Worm (Caenorhabditis elegans) whole organism, L3 larva: Measurements from ENCODE around the gene npr-13.
"Not testable (repeated sequence)": the region's sequence is repeated elsewhere in the genome, so short reads cannot be mapped to it uniquely, and the experiment has no call there.

Experiments
- R02D3.7 ChIP-seq: fragments of 150-350 bp; optimal IDR thresholded peaks from 2 replicates; lab custom pipeline; 2014; ENCODE audit warnings: missing biosample characterization, missing genetic modification characterization
- ama-1 ChIP-seq: fragments of 150-350 bp; optimal IDR thresholded peaks from 2 replicates; lab custom pipeline; 2018
- ceh-16 ChIP-seq: sonication (generic microtip); optimal IDR thresholded peaks from 2 replicates; lab custom pipeline; 2017; ENCODE audit warnings: missing biosample characterization, missing genetic modification characterization
- ceh-28 ChIP-seq: fragments of 150-350 bp; optimal IDR thresholded peaks from 2 replicates; lab custom pipeline; 2014; ENCODE audit warnings: missing biosample characterization, missing genetic modification reagents, missing genetic modification characterization
- ceh-82 ChIP-seq: fragments of 150-350 bp; optimal IDR thresholded peaks from 2 replicates; lab custom pipeline; 2014; ENCODE audit warnings: missing biosample characterization, missing genetic modification characterization
- daf-12 ChIP-seq: fragments of 150-350 bp; optimal IDR thresholded peaks from 2 replicates; lab custom pipeline; 2014; ENCODE audit warnings: missing biosample characterization, missing genetic modification reagents, missing genetic modification characterization
- egl-27 ChIP-seq: sonication (generic microtip); optimal IDR thresholded peaks from 4 replicates; lab custom pipeline; 2017; ENCODE audit warnings: missing biosample characterization, missing genetic modification reagents, missing genetic modification characterization
- egl-5 ChIP-seq: fragments of 150-350 bp; optimal IDR thresholded peaks from 2 replicates; lab custom pipeline; 2017; ENCODE audit warnings: missing biosample characterization, missing genetic modification reagents, missing genetic modification characterization, inconsistent platforms
- elt-1 ChIP-seq: fragments of 150-350 bp; optimal IDR thresholded peaks from 2 replicates; lab custom pipeline; 2014; ENCODE audit warnings: missing biosample characterization, missing genetic modification characterization
- elt-2 ChIP-seq: sonication (generic microtip); optimal IDR thresholded peaks from 2 replicates; lab custom pipeline; 2016; ENCODE audit warnings: missing genetic modification reagents, mild to moderate bottlenecking, missing genetic modification characterization, missing compliant biosample characterization
- elt-3 ChIP-seq, 3 experiments: fragments of 150-350 bp in 1 of 3; sonication (generic microtip) in 2 of 3; optimal IDR thresholded peaks; 2 replicates in 2 of 3; 4 replicates in 1 of 3; lab custom pipeline; 2014 to 2017; ENCODE audit warnings: missing biosample characterization in 3 of 3, missing genetic modification characterization in 3 of 3
- eor-1 ChIP-seq, 2 experiments: fragments of 150-350 bp; optimal IDR thresholded peaks; 2 replicates each; lab custom pipeline; 2014 to 2018; ENCODE audit warnings: missing biosample characterization in 2 of 2, missing genetic modification characterization in 2 of 2
- fkh-2 ChIP-seq: fragments of 150-350 bp; optimal IDR thresholded peaks from 2 replicates; lab custom pipeline; 2014; ENCODE audit warnings: missing biosample characterization, missing genetic modification reagents, missing genetic modification characterization
- lin-39 ChIP-seq: fragments of 150-350 bp; optimal IDR thresholded peaks from 2 replicates; lab custom pipeline; 2018; ENCODE audit warnings: missing biosample characterization, missing genetic modification reagents, missing genetic modification characterization
- lsy-12 ChIP-seq: sonication (generic microtip); optimal IDR thresholded peaks from 2 replicates; lab custom pipeline; 2016; ENCODE audit warnings: mild to moderate bottlenecking, missing genetic modification characterization, missing compliant biosample characterization
- mdl-1 ChIP-seq: fragments of 150-350 bp; optimal IDR thresholded peaks from 2 replicates; lab custom pipeline; 2014; ENCODE audit warnings: missing biosample characterization, missing genetic modification characterization
- mml-1 ChIP-seq: fragments of 150-350 bp; sonication (generic microtip); optimal IDR thresholded peaks from 3 replicates; lab custom pipeline; 2014; ENCODE audit warnings: missing biosample characterization, missing genetic modification characterization
- nhr-12 ChIP-seq: fragments of 150-350 bp; optimal IDR thresholded peaks from 2 replicates; lab custom pipeline; 2014; ENCODE audit warnings: missing biosample characterization, missing genetic modification characterization
- nhr-23 ChIP-seq: fragments of 150-350 bp; optimal IDR thresholded peaks from 2 replicates; lab custom pipeline; 2014; ENCODE audit warnings: missing biosample characterization, missing genetic modification reagents, missing genetic modification characterization
- nhr-237 ChIP-seq: fragments of 150-350 bp; optimal IDR thresholded peaks from 2 replicates; lab custom pipeline; 2014; ENCODE audit warnings: missing biosample characterization, missing genetic modification characterization
- nhr-25 ChIP-seq: sonication (generic microtip); optimal IDR thresholded peaks from 2 replicates; lab custom pipeline; 2017; ENCODE audit warnings: missing biosample characterization, missing genetic modification characterization
- nhr-28 ChIP-seq: fragments of 150-350 bp; optimal IDR thresholded peaks from 2 replicates; lab custom pipeline; 2014; ENCODE audit warnings: missing biosample characterization, missing genetic modification characterization
- nhr-67 ChIP-seq: fragments of 150-350 bp; optimal IDR thresholded peaks from 2 replicates; lab custom pipeline; 2014; ENCODE audit warnings: missing biosample characterization, missing genetic modification characterization
- nhr-76 ChIP-seq: fragments of 150-350 bp; sonication (generic microtip); optimal IDR thresholded peaks from 5 replicates; lab custom pipeline; 2014; ENCODE audit warnings: missing biosample characterization, missing genetic modification characterization
- nhr-77 ChIP-seq: fragments of 150-350 bp; optimal IDR thresholded peaks from 2 replicates; lab custom pipeline; 2014; ENCODE audit warnings: missing biosample characterization, missing genetic modification characterization
- pha-4 ChIP-seq: fragments of 150-350 bp; optimal IDR thresholded peaks from 2 replicates; lab custom pipeline; 2014; ENCODE audit warnings: missing biosample characterization, missing genetic modification reagents, missing genetic modification characterization
- pqm-1 ChIP-seq: fragments of 150-350 bp; optimal IDR thresholded peaks from 2 replicates; lab custom pipeline; 2017; ENCODE audit warnings: missing biosample characterization, missing genetic modification characterization, inconsistent platforms
- sea-2 ChIP-seq: fragments of 150-350 bp; sonication (generic microtip); optimal IDR thresholded peaks from 4 replicates; lab custom pipeline; 2014; ENCODE audit warnings: missing biosample characterization, missing genetic modification reagents, missing genetic modification characterization
- skn-1 ChIP-seq: fragments of 150-350 bp; optimal IDR thresholded peaks from 2 replicates; lab custom pipeline; 2014; ENCODE audit warnings: missing biosample characterization, missing genetic modification characterization
- snpc-4 ChIP-seq: fragments of 150-350 bp; optimal IDR thresholded peaks from 2 replicates; lab custom pipeline; 2014; ENCODE audit warnings: missing biosample characterization, missing genetic modification characterization
- unc-62 ChIP-seq: fragments of 150-350 bp; sonication (generic microtip); optimal IDR thresholded peaks from 4 replicates; lab custom pipeline; 2014; ENCODE audit warnings: missing biosample characterization, missing genetic modification reagents, missing genetic modification characterization
- zag-1 ChIP-seq: fragments of 150-350 bp; optimal IDR thresholded peaks from 2 replicates; lab custom pipeline; 2014; ENCODE audit warnings: missing biosample characterization, missing genetic modification characterization
- ztf-4 ChIP-seq: fragments of 150-350 bp; optimal IDR thresholded peaks from 2 replicates; lab custom pipeline; 2014; ENCODE audit warnings: missing biosample characterization, missing genetic modification characterization

The npr-13 gene

DNA sequence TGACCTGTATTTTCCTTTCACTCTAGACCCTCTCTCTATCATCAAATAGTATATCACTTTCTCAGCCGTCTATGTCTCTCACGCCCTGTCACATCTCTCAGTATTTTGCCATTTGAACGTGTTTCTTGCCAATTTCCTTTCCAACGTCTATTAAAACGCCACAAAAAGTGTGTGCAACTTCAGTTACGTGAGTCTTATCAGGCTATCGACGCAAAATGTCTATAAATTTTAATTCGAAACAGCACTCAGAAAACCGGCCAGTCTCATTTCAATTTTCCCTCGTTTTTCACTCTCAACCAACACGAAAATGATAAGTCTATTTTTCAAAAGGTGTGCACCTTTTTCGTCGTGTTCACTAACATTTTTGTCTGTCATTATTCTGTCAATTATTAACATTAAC lies 37.2 kb upstream of the npr-13 start, which contains the start of gene mpst-3:
mpst-3 (plus strand) TSS at position 91 of the 400 bp plus-strand sequence.
- TF ChIP-seq nhr-76 (tag; lab: Kevin White, UChicago), result no peak
- no peak for TF ChIP-seq zag-1 (tag; lab: Kevin White, UChicago)
- TF ChIP-seq elt-3 (tag; optimal IDR thresholded peaks at IDR 0.05; lab: Kevin White, UChicago), result no peak
- TF ChIP-seq nhr-25 (tag; lab: Kevin White, UChicago), result no peak
- TF ChIP-seq R02D3.7 (tag; lab: Kevin White, UChicago), result no peak
- no peak for TF ChIP-seq nhr-237 (tag; lab: Kevin White, UChicago)
- no peak for TF ChIP-seq nhr-12 (tag; lab: Kevin White, UChicago)
- peak; percentile 83 for TF ChIP-seq elt-2 (tag; lab: Kevin White, UChicago)
- no peak for TF ChIP-seq fkh-2 (tag; lab: Kevin White, UChicago)
- TF ChIP-seq nhr-77 (tag; lab: Kevin White, UChicago), result no peak
- TF ChIP-seq mml-1 (tag; lab: Kevin White, UChicago), result no peak
- no peak for TF ChIP-seq skn-1 (tag; lab: Kevin White, UChicago)
- no peak for TF ChIP-seq nhr-28 (tag; lab: Kevin White, UChicago)
- TF ChIP-seq ama-1 (lab: Kevin White, UChicago), result no peak
- TF ChIP-seq mdl-1, result no peak
- TF ChIP-seq egl-5, result no peak
- TF ChIP-seq daf-12, result no peak
- no peak for TF ChIP-seq unc-62 (GFP tag; lab: Kevin White, UChicago)
- no peak for TF ChIP-seq snpc-4 (tag; lab: Kevin White, UChicago)
- peak; percentile 27 for TF ChIP-seq pha-4
- TF ChIP-seq ceh-82 (tag; lab: Kevin White, UChicago), result no peak
- no peak for TF ChIP-seq eor-1 (tag; optimal IDR thresholded peaks at IDR 0.05; lab: Kevin White, UChicago)
- peak; percentile 58 for TF ChIP-seq pqm-1 (tag; lab: Kevin White, UChicago)
- no peak for TF ChIP-seq egl-27 (tag; lab: Kevin White, UChicago)
- no peak for TF ChIP-seq lsy-12 (tag; lab: Kevin White, UChicago)

DNA sequence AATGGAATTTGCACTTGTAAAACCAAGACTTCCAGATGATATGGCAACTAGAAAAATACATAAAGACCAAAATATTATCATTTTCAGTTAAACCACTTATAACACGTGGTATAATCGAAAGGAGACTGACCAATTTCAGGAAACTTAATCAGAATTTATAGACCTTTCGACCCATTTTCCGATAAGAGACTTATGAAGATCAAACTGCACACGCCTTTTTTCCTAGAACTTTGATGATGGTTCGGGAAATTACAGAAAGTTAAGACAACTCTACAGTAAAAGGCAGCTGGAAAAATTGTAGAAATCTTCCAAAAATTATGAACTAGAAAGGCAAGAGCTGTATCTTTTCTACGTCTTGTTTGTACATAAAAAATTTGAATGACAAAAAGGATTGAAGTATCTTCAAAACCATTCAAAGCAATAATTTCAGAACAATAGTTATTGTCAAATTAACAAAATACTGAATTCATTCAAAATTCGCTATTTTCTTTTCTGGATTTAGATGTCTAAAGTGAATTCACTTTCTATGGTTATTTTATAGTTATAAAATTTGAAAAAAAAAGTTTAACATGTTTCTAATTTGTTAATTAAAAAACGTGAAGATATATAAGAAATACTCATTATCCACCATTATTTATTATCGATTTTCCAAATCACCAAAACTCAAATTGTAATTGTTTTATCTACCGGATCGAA lies 35.1 kb upstream of the npr-13 start, which contains the start of the genes mpst-2 and H12D21.5:
mpst-2 (minus strand) TSS at position 101 of the 696 bp plus-strand sequence.
H12D21.5 (plus strand) TSS at position 646 of the 696 bp plus-strand sequence.
- TF ChIP-seq sea-2 (GFP tag; lab: Kevin White, UChicago), result no peak
- no peak for TF ChIP-seq ama-1 (lab: Kevin White, UChicago)
- no peak for TF ChIP-seq ceh-28 (tag; lab: Kevin White, UChicago)
- TF ChIP-seq ztf-4 (tag; lab: Kevin White, UChicago), result no peak
- TF ChIP-seq mdl-1, result no peak
- TF ChIP-seq ceh-16 (tag; lab: Kevin White, UChicago), result no peak
- TF ChIP-seq lsy-12 (tag; lab: Kevin White, UChicago), result no peak
- no peak for TF ChIP-seq elt-1
- TF ChIP-seq nhr-67 (tag; lab: Kevin White, UChicago), result no peak
- no peak for TF ChIP-seq snpc-4 (tag; lab: Kevin White, UChicago)
- no peak for TF ChIP-seq lin-39 (tag; lab: Kevin White, UChicago)

DNA sequence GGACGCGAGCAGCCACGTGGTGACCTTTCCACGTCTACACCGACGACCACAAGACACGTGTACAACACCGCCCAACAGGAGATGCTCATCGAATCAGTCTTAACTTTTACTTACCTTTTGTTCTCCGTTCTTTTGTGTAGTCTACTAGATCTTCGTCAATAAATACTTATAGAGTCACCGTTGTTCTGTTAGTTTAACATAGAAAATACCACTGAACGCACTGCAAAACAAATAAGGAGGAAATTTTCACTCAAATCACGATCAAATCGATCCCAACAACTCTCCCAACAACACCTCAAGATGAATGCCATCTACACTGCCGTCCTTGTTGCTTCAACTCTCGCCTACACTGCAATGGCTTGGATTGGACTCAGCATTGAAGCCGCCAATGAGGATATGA lies 32.4 kb upstream of the npr-13 start, which contains the start of gene nspa-2:
nspa-2 (plus strand) TSS at position 301 of the 400 bp plus-strand sequence.
- not testable (repeated sequence) for TF ChIP-seq egl-27, ceh-82, nhr-25 (tag; lab: Kevin White, UChicago)

DNA sequence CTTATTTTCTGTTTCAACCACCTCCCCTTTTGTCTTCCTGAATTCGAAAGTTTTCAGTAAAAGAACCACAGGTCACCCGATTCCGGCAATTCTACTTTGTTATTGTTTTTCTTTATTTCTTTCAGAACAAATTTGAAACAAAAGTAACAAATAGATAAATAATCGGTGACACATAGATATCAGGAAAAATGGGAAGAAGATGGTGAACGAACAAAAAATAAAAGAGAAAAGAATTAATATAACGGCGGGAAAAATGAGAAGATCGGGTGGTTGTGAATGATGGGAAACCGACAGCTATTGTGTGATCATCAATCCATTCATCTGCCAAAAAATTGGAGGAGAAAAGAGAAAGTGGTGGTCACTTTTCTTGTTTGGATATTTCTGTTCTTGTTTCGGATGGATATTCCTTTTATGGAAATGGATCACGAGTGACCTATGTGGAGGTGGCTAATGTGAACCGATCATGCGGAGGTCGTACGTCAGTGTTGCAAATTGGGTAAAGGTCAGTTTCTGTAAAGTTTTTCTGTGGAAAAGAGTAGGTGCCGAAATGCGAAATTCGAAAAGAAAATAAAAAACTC lies 18.9 kb upstream of the npr-13 start:
- no peak for TF ChIP-seq ztf-4 (tag; lab: Kevin White, UChicago)
- peak; percentile 54 for TF ChIP-seq nhr-23 (tag; lab: Kevin White, UChicago)

DNA sequence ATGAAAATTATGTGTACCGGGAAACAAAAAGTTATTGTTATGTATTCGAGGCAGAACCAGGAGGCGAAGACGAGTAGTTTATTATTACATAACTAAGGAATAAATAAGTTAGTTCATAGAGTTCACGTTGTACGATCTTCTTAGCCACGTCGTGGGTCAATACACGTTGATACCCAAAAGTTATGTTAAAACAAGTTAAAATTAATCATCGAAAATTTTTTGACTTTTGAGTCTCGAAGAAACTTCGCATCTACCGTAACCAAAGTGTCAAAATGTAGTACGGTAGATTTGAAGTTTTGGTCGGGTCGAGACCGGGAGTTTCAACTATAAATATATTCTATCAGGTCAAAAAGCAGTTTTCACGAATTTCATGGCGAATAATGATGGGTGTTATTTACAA lies 18.3 kb upstream of the npr-13 start, which contains the start of gene ZC412.10:
ZC412.10 (minus strand) TSS at position 101 of the 400 bp plus-strand sequence.
- not testable (repeated sequence) for TF ChIP-seq elt-1; snpc-4 (tag; lab: Kevin White, UChicago); elt-3 (tag; optimal IDR thresholded peaks at IDR 0.05; lab: Kevin White, UChicago)
- TF ChIP-seq, all 47 proteins: peak for 0; not testable (repeated sequence) for 47
